Fruit fly (Drosophila melanogaster): ENCODE data around the gene CG10730.

DNA sequence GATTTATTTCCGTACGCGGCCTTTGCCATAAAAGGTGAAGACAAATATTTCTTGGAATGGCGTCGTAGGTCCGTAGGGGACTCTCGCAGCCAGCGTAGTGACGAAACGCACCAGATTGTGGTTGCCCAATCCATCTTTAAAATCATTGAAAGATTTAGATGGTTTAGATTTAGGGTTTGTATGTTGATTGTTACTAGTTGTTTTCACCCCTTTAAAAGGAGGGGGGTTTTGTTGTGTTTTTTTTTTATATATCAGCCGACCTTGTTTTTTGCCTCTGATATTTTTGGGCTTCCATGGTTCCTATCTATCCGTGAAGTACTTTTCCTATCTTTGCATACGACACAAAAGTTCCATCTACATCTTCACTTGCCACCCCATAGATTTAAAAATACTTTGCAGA is 6.9 kb upstream of the CG10730 start:
- TF ChIP-seq CG32006 (GFP tag; optimal IDR thresholded peaks at IDR 0.05) (no peak), salr (GFP tag; optimal IDR thresholded peaks at IDR 0.05) (no peak), CG6163 (GFP tag; IDR thresholded peaks at IDR 0.05) (no peak), CG8119 (GFP tag; IDR thresholded peaks at IDR 0.05) (no peak), cyc (GFP tag; optimal IDR thresholded peaks at IDR 0.05) (no peak), CG1621 (tag; optimal IDR thresholded peaks at IDR 0.05) (no peak)
